Fruit fly (Drosophila melanogaster): ENCODE data around the gene Adck5.

DNA sequence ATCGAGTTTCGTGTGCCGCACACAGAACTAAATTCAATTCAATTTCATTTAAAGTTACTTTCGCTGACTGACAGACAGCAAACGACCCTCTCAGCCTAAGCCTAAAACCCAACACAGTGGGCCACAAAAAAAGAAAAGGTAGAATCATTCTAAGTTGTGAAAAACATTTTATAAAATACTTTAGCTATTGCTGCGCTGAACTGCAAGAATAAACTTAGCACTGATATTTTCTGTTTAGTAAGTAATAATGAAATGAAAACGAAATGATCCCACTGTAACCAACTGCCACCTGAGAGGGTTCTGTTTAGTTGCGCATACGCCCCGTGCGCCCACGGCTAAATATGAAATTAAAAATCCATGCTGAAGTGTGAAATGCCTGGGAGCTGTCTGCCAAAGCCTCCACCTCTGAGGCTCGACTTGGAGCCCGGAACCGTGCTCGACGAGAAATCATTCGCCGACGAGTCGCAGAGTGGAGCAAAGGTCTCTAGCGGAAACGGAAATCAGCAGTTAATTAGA is 3.5 kb downstream of the Adck5 start, which contains the start of gene CG14142:
- TF ChIP-seq Myc (optimal IDR thresholded peaks at IDR 0.05) (no peak), Sin3A (optimal IDR thresholded peaks at IDR 0.05) (no peak), psq (optimal IDR thresholded peaks at IDR 0.05) (no peak), ttk (optimal IDR thresholded peaks at IDR 0.05) (no peak)

Measured in Kc167 (cell line).